Fruit fly (Drosophila melanogaster) whole organism, embryonic: ENCODE measurements around the gene CG17652.

Source experiments
- Ada2b ChIP-seq: fragments of 200-800 bp; sonication (Bioruptor generic); IDR thresholded peaks from 2 replicates; pipeline ENCODE4 v1.3.6; 2022; ENCODE audit warnings: missing biosample characterization, missing genetic modification characterization
- Asciz ChIP-seq: fragments of 200-800 bp; sonication (Bioruptor generic); optimal IDR thresholded peaks from 2 replicates; lab custom pipeline; 2017; ENCODE audit warnings: missing biosample characterization, mild to moderate bottlenecking, missing genetic modification characterization, missing genetic modification reagents
- CG10267 ChIP-seq: fragments of 200-800 bp; sonication (Bioruptor generic); optimal IDR thresholded peaks from 2 replicates; lab custom pipeline; 2018; ENCODE audit warnings: missing biosample characterization, mild to moderate bottlenecking, missing genetic modification characterization, moderate library complexity
- CG10654 ChIP-seq: fragments of 200-800 bp; sonication (Bioruptor generic); optimal IDR thresholded peaks from 2 replicates; lab custom pipeline; 2016; ENCODE audit warnings: missing biosample characterization, missing genetic modification characterization
- CG12219 ChIP-seq: fragments of 200-800 bp; sonication (Bioruptor generic); optimal IDR thresholded peaks from 3 replicates; lab custom pipeline; 2018; ENCODE audit warnings: missing biosample characterization, mild to moderate bottlenecking, missing genetic modification characterization
- CG12236 ChIP-seq: fragments of 200-800 bp; sonication (Bioruptor generic); optimal IDR thresholded peaks from 2 replicates; lab custom pipeline; 2016; ENCODE audit warnings: missing biosample characterization, missing genetic modification characterization
- CG12942 ChIP-seq: fragments of 200-800 bp; sonication (Bioruptor generic); optimal IDR thresholded peaks from 3 replicates; lab custom pipeline; 2016; ENCODE audit warnings: missing biosample characterization, missing genetic modification characterization
- CG15269 ChIP-seq: fragments of 200-800 bp; sonication (Bioruptor generic); optimal IDR thresholded peaks from 2 replicates; lab custom pipeline; 2018; ENCODE audit warnings: missing biosample characterization, mild to moderate bottlenecking, missing genetic modification characterization, moderate library complexity
- CG1602 ChIP-seq: fragments of 200-800 bp; sonication (Bioruptor generic); optimal IDR thresholded peaks from 3 replicates; lab custom pipeline; 2016; ENCODE audit warnings: missing biosample characterization, missing genetic modification characterization
- CG16779 ChIP-seq: fragments of 200-800 bp; sonication (Bioruptor generic); IDR thresholded peaks from 2 replicates; pipeline ENCODE4 v1.3.6; 2022; ENCODE audit warnings: missing biosample characterization, missing genetic modification characterization
- CG17186 ChIP-seq: fragments of 200-800 bp; sonication (Bioruptor generic); optimal IDR thresholded peaks from 3 replicates; lab custom pipeline; 2017; ENCODE audit warnings: missing biosample characterization, missing genetic modification reagents, missing genetic modification characterization
- CG18262 ChIP-seq: fragments of 200-800 bp; optimal IDR thresholded peaks from 3 replicates; lab custom pipeline; 2019; ENCODE audit warnings: missing biosample characterization, mild to moderate bottlenecking, missing genetic modification characterization, moderate library complexity
- CG2129 ChIP-seq: fragments of 200-800 bp; sonication (Bioruptor generic); IDR thresholded peaks from 2 replicates; pipeline ENCODE4 v1.3.6; 2022; ENCODE audit warnings: missing biosample characterization, missing genetic modification characterization; ENCODE audit not compliant: partially characterized antibody
- CG6791 ChIP-seq: fragments of 200-800 bp; sonication (Bioruptor generic); IDR thresholded peaks from 3 replicates; pipeline ENCODE4 v1.3.6; 2022; ENCODE audit warnings: missing biosample characterization, missing genetic modification characterization; ENCODE audit not compliant: partially characterized antibody
- CG8089 ChIP-seq: fragments of 200-800 bp; sonication (Bioruptor generic); optimal IDR thresholded peaks from 3 replicates; lab custom pipeline; 2016; ENCODE audit warnings: missing biosample characterization, missing genetic modification characterization
- CG8388 ChIP-seq: fragments of 200-800 bp; sonication (Bioruptor generic); optimal IDR thresholded peaks from 2 replicates; lab custom pipeline; 2019; ENCODE audit warnings: missing biosample characterization, mild to moderate bottlenecking, missing genetic modification characterization, moderate library complexity
- CG8478 ChIP-seq: fragments of >200 bp; optimal IDR thresholded peaks from 2 replicates; lab custom pipeline; 2018
- Dp ChIP-seq: fragments of 200-800 bp; sonication (Bioruptor generic); optimal IDR thresholded peaks from 2 replicates; lab custom pipeline; 2018; ENCODE audit warnings: missing biosample characterization, mild to moderate bottlenecking, missing genetic modification characterization, moderate library complexity
- Ets65A ChIP-seq: fragments of 200-800 bp; sonication (Bioruptor generic); peaks from one replicate; lab custom pipeline; 2016; ENCODE audit warnings: missing biosample characterization, missing genetic modification characterization
- Ets97D ChIP-seq: fragments of 200-800 bp; sonication (Bioruptor generic); optimal IDR thresholded peaks from 3 replicates; lab custom pipeline; 2016; ENCODE audit warnings: missing biosample characterization, missing genetic modification characterization
- Hmx ChIP-seq: fragments of 200-800 bp; sonication (Bioruptor generic); optimal IDR thresholded peaks from 2 replicates; lab custom pipeline; 2016; ENCODE audit warnings: missing biosample characterization, missing genetic modification characterization
- Lpt ChIP-seq: fragments of >200 bp; optimal IDR thresholded peaks from 2 replicates; lab custom pipeline; 2018; ENCODE audit warnings: missing biosample characterization, missing genetic modification characterization
- Neu2 ChIP-seq: fragments of 200-800 bp; sonication (Bioruptor generic); optimal IDR thresholded peaks from 3 replicates; lab custom pipeline; 2016; ENCODE audit warnings: missing biosample characterization, missing genetic modification characterization, borderline replicate concordance
- Pdp1 ChIP-seq, 2 experiments: fragments of 200-800 bp; sonication (Bioruptor generic); optimal IDR thresholded peaks; 3 replicates each; lab custom pipeline; 2016; ENCODE audit warnings: missing biosample characterization in 2 of 2, missing genetic modification characterization in 2 of 2, mild to moderate bottlenecking in 1 of 2, moderate library complexity in 1 of 2
- Side ChIP-seq: fragments of 200-800 bp; sonication (Bioruptor generic); optimal IDR thresholded peaks from 2 replicates; lab custom pipeline; 2016; ENCODE audit warnings: missing biosample characterization, missing genetic modification characterization
- Sox100B ChIP-seq: fragments of 200-800 bp; sonication (Bioruptor generic); optimal IDR thresholded peaks from 3 replicates; lab custom pipeline; 2018; ENCODE audit warnings: missing biosample characterization, mild to moderate bottlenecking, missing genetic modification characterization
- Spps ChIP-seq: fragments of 200-800 bp; sonication (Bioruptor generic); optimal IDR thresholded peaks from 2 replicates; lab custom pipeline; 2018; ENCODE audit warnings: missing biosample characterization, mild to moderate bottlenecking, missing genetic modification characterization
- Sry-β ChIP-seq: fragments of 200-800 bp; sonication (Bioruptor generic); optimal IDR thresholded peaks from 2 replicates; lab custom pipeline; 2018; ENCODE audit warnings: missing biosample characterization, mild to moderate bottlenecking, missing genetic modification characterization, moderate library complexity
- Sry-δ ChIP-seq: fragments of 200-800 bp; sonication (Bioruptor generic); optimal IDR thresholded peaks from 2 replicates; lab custom pipeline; 2016; ENCODE audit warnings: missing biosample characterization, missing genetic modification characterization
- Ssrp ChIP-seq: fragments of 200-800 bp; sonication (Bioruptor generic); optimal IDR thresholded peaks from 2 replicates; lab custom pipeline; 2018; ENCODE audit warnings: missing biosample characterization, mild to moderate bottlenecking, missing genetic modification characterization, moderate library complexity
- TFAM ChIP-seq: fragments of 200-800 bp; sonication (Bioruptor generic); optimal IDR thresholded peaks from 2 replicates; lab custom pipeline; 2017; ENCODE audit warnings: missing biosample characterization, missing genetic modification characterization, inconsistent platforms
- Usf ChIP-seq: fragments of 200-800 bp; sonication (Bioruptor generic); optimal IDR thresholded peaks from 2 replicates; lab custom pipeline; 2017; ENCODE audit warnings: missing genotype, missing biosample characterization, missing genetic modification characterization
- abd-A ChIP-seq: fragments of 200-800 bp; sonication (Bioruptor generic); optimal IDR thresholded peaks from 3 replicates; lab custom pipeline; 2019; ENCODE audit warnings: missing biosample characterization, mild to moderate bottlenecking, missing genetic modification characterization, moderate library complexity
- bbx ChIP-seq: fragments of 200-800 bp; sonication (Bioruptor generic); IDR thresholded peaks from 2 replicates; pipeline ENCODE4 v1.3.6; 2022; ENCODE audit warnings: missing biosample characterization, missing genetic modification characterization; ENCODE audit not compliant: partially characterized antibody
- bsh ChIP-seq, 2 experiments: fragments of 200-800 bp; sonication (Bioruptor generic); optimal IDR thresholded peaks; 2 replicates each; lab custom pipeline; 2017 to 2018; ENCODE audit warnings: mild to moderate bottlenecking in 2 of 2, missing biosample characterization in 2 of 2, missing genetic modification characterization in 2 of 2, moderate library complexity in 1 of 2
- cas ChIP-seq: fragments of 200-800 bp; sonication (Bioruptor generic); IDR thresholded peaks from 2 replicates; pipeline ENCODE4 v1.3.6; 2022; ENCODE audit warnings: missing biosample characterization, missing genetic modification characterization
- chif ChIP-seq, 2 experiments: fragments of 200-800 bp; sonication (Bioruptor generic); optimal IDR thresholded peaks; 3 replicates each; lab custom pipeline; 2016; ENCODE audit warnings: missing biosample characterization in 2 of 2, missing genetic modification characterization in 2 of 2
- chn ChIP-seq: fragments of 200-800 bp; sonication (Bioruptor generic); optimal IDR thresholded peaks from 2 replicates; lab custom pipeline; 2016; ENCODE audit warnings: missing biosample characterization, missing genetic modification characterization
- dmrt99B ChIP-seq: fragments of 200-800 bp; sonication (Bioruptor generic); optimal IDR thresholded peaks from 2 replicates; lab custom pipeline; 2018; ENCODE audit warnings: missing biosample characterization, mild to moderate bottlenecking, missing genetic modification characterization, moderate library complexity
- fd64A ChIP-seq: fragments of 200-800 bp; sonication (Bioruptor generic); optimal IDR thresholded peaks from 3 replicates; lab custom pipeline; 2018; ENCODE audit warnings: missing biosample characterization, mild to moderate bottlenecking, missing genetic modification characterization
- ftz-f1 ChIP-seq: fragments of 200-800 bp; sonication (Bioruptor generic); optimal IDR thresholded peaks from 2 replicates; lab custom pipeline; 2016; ENCODE audit warnings: missing biosample characterization, missing genetic modification characterization
- gce ChIP-seq: fragments of 200-800 bp; sonication (Bioruptor generic); IDR thresholded peaks from 3 replicates; pipeline ENCODE4 v1.3.6; 2022; ENCODE audit warnings: missing biosample characterization, missing genetic modification characterization
- ind ChIP-seq: fragments of 200-800 bp; sonication (Bioruptor generic); optimal IDR thresholded peaks from 3 replicates; lab custom pipeline; 2016; ENCODE audit warnings: missing biosample characterization, missing genetic modification characterization
- lola ChIP-seq, 3 experiments: fragments of >200 bp in 2 of 3; fragments of 200-800 bp in 1 of 3; sonication (Bioruptor generic) in 1 of 3; optimal IDR thresholded peaks; 2 replicates each; lab custom pipeline; 2017 to 2019; ENCODE audit warnings: missing biosample characterization in 3 of 3, missing genetic modification characterization in 3 of 3, mild to moderate bottlenecking in 1 of 3, moderate library complexity in 1 of 3
- pita ChIP-seq: fragments of 200-800 bp; sonication (Bioruptor generic); optimal IDR thresholded peaks from 2 replicates; lab custom pipeline; 2017; ENCODE audit warnings: missing biosample characterization, mild to moderate bottlenecking, missing genetic modification characterization
- pzg ChIP-seq: fragments of 200-800 bp; sonication (Bioruptor generic); optimal IDR thresholded peaks from 3 replicates; lab custom pipeline; 2018; ENCODE audit warnings: missing biosample characterization, mild to moderate bottlenecking, missing genetic modification characterization, moderate library complexity
- ro ChIP-seq: fragments of 200-800 bp; sonication (Bioruptor generic); IDR thresholded peaks from 2 replicates; pipeline ENCODE4 v1.3.6; 2022; ENCODE audit warnings: missing biosample characterization, missing genetic modification characterization
- row ChIP-seq: fragments of 200-800 bp; sonication (Bioruptor generic); IDR thresholded peaks from 3 replicates; pipeline ENCODE4 v1.3.6; 2022; ENCODE audit warnings: missing biosample characterization, missing genetic modification characterization
- unpg ChIP-seq: fragments of 200-800 bp; sonication (Bioruptor generic); optimal IDR thresholded peaks from 3 replicates; lab custom pipeline; 2018; ENCODE audit warnings: missing biosample characterization, mild to moderate bottlenecking, missing genetic modification characterization, moderate library complexity

The CG17652 gene

DNA sequence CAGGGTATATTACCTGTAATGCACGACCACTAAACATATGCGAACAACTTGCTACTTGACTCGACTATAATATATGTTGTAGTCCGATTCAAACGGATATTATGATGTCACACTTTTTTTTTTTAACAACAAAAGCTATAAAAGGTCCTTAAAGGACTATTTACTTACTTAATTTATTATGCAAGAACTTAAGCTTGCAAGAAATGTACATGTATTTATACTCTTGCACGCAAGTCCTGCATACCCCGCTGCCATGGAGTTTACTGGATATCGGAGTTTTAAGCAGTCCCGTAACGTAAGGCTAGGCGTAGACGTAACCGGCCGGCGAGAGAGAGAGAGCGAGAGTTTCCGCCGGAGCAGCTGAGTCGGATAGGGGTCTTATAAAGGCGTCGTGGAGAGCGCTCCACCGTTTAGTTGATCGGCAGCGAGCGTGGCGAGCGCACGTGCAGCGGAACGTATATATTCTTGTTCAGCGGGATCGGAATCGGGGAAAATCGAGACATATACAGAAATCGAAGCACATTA, 5.0 kb upstream of the CG17652 start (continued):
- TF ChIP-seq gce (GFP tag; lab: Robert Waterston, UW) (peak; percentile 59), Ets65A (peak; percentile 99), ro (GFP tag; lab: Robert Waterston, UW) (peak; percentile 69), CG10654 (GFP tag; lab: Kevin White, UChicago) (peak; percentile 83), Neu2 (GFP tag; lab: Kevin White, UChicago) (peak; percentile 61), Sox100B (peak; percentile 87), TFAM (GFP tag; lab: Kevin White, UChicago) (peak; percentile 68), row (GFP tag; lab: Robert Waterston, UW) (peak; percentile 93), CG8388 (GFP tag; lab: Kevin White, UChicago) (peak; percentile 85), Lpt (GFP tag; lab: Kevin White, UChicago) (no peak), Ets97D (GFP tag; lab: Kevin White, UChicago) (peak; percentile 59), CG15269 (peak; percentile 84), fd64A (GFP tag; lab: Kevin White, UChicago) (peak; percentile 28), CG12942 (peak; percentile 92), CG17186 (GFP tag; lab: Kevin White, UChicago) (peak; percentile 42), Sry-δ (peak; percentile 44), cas (GFP tag; lab: Robert Waterston, UW) (peak; percentile 61; the same call in 1 of the 2 replicates), pita (GFP tag; lab: Kevin White, UChicago) (no peak), Spps (peak; percentile 55), ftz-f1 (GFP tag; lab: Kevin White, UChicago) (peak; percentile 70), Side (GFP tag; lab: Kevin White, UChicago) (peak; percentile 88), CG6791 (0 out of 3 replicates have a peak, but pooled peaks have one; percentile 39), Asciz (GFP tag; lab: Kevin White, UChicago) (peak; percentile 80), CG10267 (peak; percentile 78), CG12219 (GFP tag; lab: Kevin White, UChicago) (peak; percentile 76), CG18262 (peak; percentile 90), CG8478 (lab: Kevin White, UChicago) (no peak), CG12236 (peak; percentile 86), Sry-β (GFP tag; lab: Kevin White, UChicago) (no peak), abd-A (no peak), bbx (peak; percentile 62), chn (GFP tag; lab: Kevin White, UChicago) (peak; percentile 93), Ada2b (GFP tag; lab: Robert Waterston, UW) (peak; percentile 79), bsh (GFP tag; optimal IDR thresholded peaks at IDR 0.05; lab: Kevin White, UChicago) (peak; percentile 69 to 90), Hmx (peak; percentile 83), CG8089 (GFP tag; lab: Kevin White, UChicago) (peak; percentile 89), ind (GFP tag; lab: Kevin White, UChicago) (peak; percentile 90), pzg (GFP tag; lab: Kevin White, UChicago) (no peak), dmrt99B (tag; lab: Kevin White, UChicago) (peak; percentile 94), Ssrp (peak; percentile 89), Usf (peak; percentile 68), CG16779 (GFP tag; lab: Robert Waterston, UW) (0 out of 2 replicates have a peak, but pooled peaks have one; percentile 32), lola (GFP tag; optimal IDR thresholded peaks at IDR 0.05; lab: Kevin White, UChicago) (peak in 1 of 3 experiments; percentile 80), unpg (GFP tag; lab: Kevin White, UChicago) (peak; percentile 88), Pdp1 (GFP tag; optimal IDR thresholded peaks at IDR 0.05; lab: Kevin White, UChicago) (peak; percentile 89 to 92), chif (GFP tag; optimal IDR thresholded peaks at IDR 0.05; lab: Kevin White, UChicago) (peak; percentile 87 to 94), CG2129 (GFP tag; lab: Robert Waterston, UW) (no peak), CG1602 (GFP tag; lab: Kevin White, UChicago) (peak; percentile 91), Dp (GFP tag; lab: Kevin White, UChicago) (no peak)
